Worm (Caenorhabditis elegans) whole organism, young adult: ENCODE measurements around the gene lact-2.

Experiments used
- B0035.1 ChIP-seq: sonication (generic microtip); optimal IDR thresholded peaks from 2 replicates; lab custom pipeline; 2016; ENCODE audit warnings: missing genetic modification characterization, mild to moderate bottlenecking, missing compliant biosample characterization, missing genotype, missing genetic modification reagents
- C17E4.6 ChIP-seq: fragments of 200-800 bp; sonication (Bioruptor generic); IDR thresholded peaks from 2 replicates; pipeline ENCODE4 v1.3.6; 2022; ENCODE audit warnings: missing genetic modification reagents, missing genetic modification characterization, missing compliant biosample characterization
- K11D2.4 ChIP-seq: fragments of 200-800 bp; sonication (Bioruptor generic); IDR thresholded peaks from 2 replicates; pipeline ENCODE4 v1.3.6; 2022; ENCODE audit warnings: missing genetic modification reagents, missing genetic modification characterization, missing compliant biosample characterization
- akir-1 ChIP-seq: fragments of 200-800 bp; sonication (Bioruptor generic); optimal IDR thresholded peaks from 2 replicates; lab custom pipeline; 2018; ENCODE audit warnings: mild to moderate bottlenecking, missing genetic modification characterization, moderate library complexity, missing compliant biosample characterization
- attf-5 ChIP-seq: fragments of 200-800 bp; sonication (Bioruptor generic); optimal IDR thresholded peaks from 2 replicates; lab custom pipeline; 2018; ENCODE audit warnings: mild to moderate bottlenecking, missing genetic modification characterization, missing compliant biosample characterization
- cebp-2 ChIP-seq: fragments of 200-800 bp; sonication (Bioruptor generic); IDR thresholded peaks from 2 replicates; pipeline ENCODE4 v1.3.6; 2022; ENCODE audit warnings: missing genetic modification characterization, missing compliant biosample characterization
- chd-7 ChIP-seq: sonication (generic microtip); optimal IDR thresholded peaks from 2 replicates; lab custom pipeline; 2016; ENCODE audit warnings: mild to moderate bottlenecking, missing genetic modification characterization, moderate library complexity, missing compliant biosample characterization
- dox-1 ChIP-seq: fragments of 200-800 bp; sonication (Bioruptor generic); IDR thresholded peaks from 2 replicates; pipeline ENCODE4 v1.3.6; 2022; ENCODE audit warnings: missing genetic modification reagents, missing genetic modification characterization, missing compliant biosample characterization
- hlh-26 ChIP-seq: fragments of 200-800 bp; sonication (Bioruptor generic); conservative IDR thresholded peaks from 2 replicates; pipeline ENCODE4 v1.3.6; 2022; ENCODE audit warnings: missing genetic modification reagents, missing genetic modification characterization, missing compliant biosample characterization
- hmg-1.2 ChIP-seq: fragments of 200-800 bp; sonication (Bioruptor generic); IDR thresholded peaks from 2 replicates; pipeline ENCODE4 v1.3.6; 2022; ENCODE audit warnings: missing genetic modification reagents, missing genetic modification characterization, missing compliant biosample characterization
- hrde-1 ChIP-seq: sonication (generic microtip); optimal IDR thresholded peaks from 2 replicates; lab custom pipeline; 2016; ENCODE audit warnings: missing genetic modification characterization, mild to moderate bottlenecking, missing compliant biosample characterization, moderate library complexity, missing genotype, missing genetic modification reagents, borderline replicate concordance
- hsf-1 ChIP-seq: fragments of 200-800 bp; sonication (Bioruptor generic); IDR thresholded peaks from 2 replicates; pipeline ENCODE4 v1.3.6; 2022; ENCODE audit warnings: missing genetic modification reagents, missing genetic modification characterization, missing compliant biosample characterization
- let-607 ChIP-seq, 2 experiments: fragments of 200-800 bp in 1 of 2; sonication (Bioruptor generic) in 1 of 2; sonication (generic microtip) in 1 of 2; optimal IDR thresholded peaks; 2 replicates each; lab custom pipeline; 2016 to 2018; ENCODE audit warnings: mild to moderate bottlenecking in 2 of 2, missing compliant biosample characterization in 2 of 2, missing genetic modification characterization in 2 of 2, moderate library complexity in 2 of 2, missing genotype in 1 of 2
- lir-1 ChIP-seq: fragments of 200-800 bp; sonication (Bioruptor generic); conservative IDR thresholded peaks from 2 replicates; pipeline ENCODE4 v1.3.6; 2022; ENCODE audit warnings: missing genetic modification reagents, missing genetic modification characterization, missing compliant biosample characterization
- lsl-1 ChIP-seq: fragments of 200-800 bp; sonication (Bioruptor generic); optimal IDR thresholded peaks from 2 replicates; lab custom pipeline; 2018; ENCODE audit warnings: mild to moderate bottlenecking, missing genetic modification characterization, moderate library complexity, missing compliant biosample characterization
- madf-3 ChIP-seq: fragments of 200-800 bp; sonication (Bioruptor generic); IDR thresholded peaks from 2 replicates; pipeline ENCODE4 v1.3.6; 2022; ENCODE audit warnings: missing genetic modification reagents, missing genetic modification characterization, missing compliant biosample characterization
- mcd-1 ChIP-seq: fragments of 200-800 bp; sonication (Bioruptor generic); IDR thresholded peaks from 2 replicates; pipeline ENCODE4 v1.3.6; 2022; ENCODE audit warnings: missing genetic modification reagents, missing genetic modification characterization, missing compliant biosample characterization
- nfya-1 ChIP-seq: sonication (generic microtip); optimal IDR thresholded peaks from 2 replicates; lab custom pipeline; 2017; ENCODE audit warnings: antibody characterized with exemption, missing compliant biosample characterization, missing genetic modification characterization, borderline replicate concordance; ENCODE audit not compliant: insufficient read depth
- nfyb-1 ChIP-seq: fragments of 200-800 bp; sonication (Bioruptor generic); IDR thresholded peaks from 2 replicates; pipeline ENCODE4 v1.3.6; 2022; ENCODE audit warnings: missing genetic modification reagents, missing genetic modification characterization, missing compliant biosample characterization
- nhr-80 ChIP-seq: sonication (generic microtip); optimal IDR thresholded peaks from 2 replicates; lab custom pipeline; 2016; ENCODE audit warnings: missing genetic modification characterization, missing compliant biosample characterization
- nhr-90 ChIP-seq: sonication (generic microtip); optimal IDR thresholded peaks from 2 replicates; lab custom pipeline; 2016; ENCODE audit warnings: missing genotype, mild to moderate bottlenecking, missing genetic modification characterization, missing compliant biosample characterization
- pha-4 ChIP-seq: fragments of 150-350 bp; sonication (generic microtip); optimal IDR thresholded peaks from 2 replicates; lab custom pipeline; 2014; ENCODE audit warnings: missing biosample characterization, missing genetic modification reagents, missing genetic modification characterization
- rec-8 ChIP-seq, 2 experiments: sonication (generic microtip); optimal IDR thresholded peaks; 2 replicates each; lab custom pipeline; 2016; ENCODE audit warnings: mild to moderate bottlenecking in 2 of 2, missing genetic modification characterization in 2 of 2, missing genetic modification reagents in 2 of 2, missing genotype in 2 of 2, missing biosample characterization in 1 of 2, missing compliant biosample characterization in 1 of 2, moderate library complexity in 1 of 2
- repo-1 ChIP-seq: sonication (generic microtip); optimal IDR thresholded peaks from 2 replicates; lab custom pipeline; 2017; ENCODE audit warnings: mild to moderate bottlenecking, missing genetic modification characterization, missing compliant biosample characterization
- snpc-4 ChIP-seq, 5 experiments: fragments of 150-350 bp in 1 of 5; sonication (generic microtip) in 4 of 5; optimal IDR thresholded peaks; 2 replicates each; lab custom pipeline; 2014 to 2018; ENCODE audit warnings: missing genetic modification characterization in 5 of 5, missing biosample characterization in 3 of 5, antibody characterized with exemption in 2 of 5, mild to moderate bottlenecking in 2 of 5, missing compliant biosample characterization in 2 of 5, missing genotype in 2 of 5, moderate library complexity in 2 of 5, missing genetic modification reagents in 1 of 5
- sptf-2 ChIP-seq: fragments of 200-800 bp; sonication (Bioruptor generic); optimal IDR thresholded peaks from 2 replicates; lab custom pipeline; 2018; ENCODE audit warnings: mild to moderate bottlenecking, missing genetic modification characterization, missing compliant biosample characterization
- tbx-9 ChIP-seq: sonication (generic microtip); optimal IDR thresholded peaks from 2 replicates; lab custom pipeline; 2016; ENCODE audit warnings: borderline replicate concordance, missing genetic modification characterization, inconsistent platforms, missing compliant biosample characterization
- tlf-1 ChIP-seq: fragments of 200-800 bp; sonication (Bioruptor generic); optimal IDR thresholded peaks from 2 replicates; lab custom pipeline; 2018; ENCODE audit warnings: mild to moderate bottlenecking, missing genetic modification characterization, missing compliant biosample characterization
- unc-62 ChIP-seq: fragments of 150-350 bp; optimal IDR thresholded peaks from 2 replicates; lab custom pipeline; 2014; ENCODE audit warnings: missing biosample characterization, missing genetic modification reagents, missing genetic modification characterization
- ztf-26 ChIP-seq: sonication (generic microtip); optimal IDR thresholded peaks from 2 replicates; lab custom pipeline; 2017; ENCODE audit warnings: missing genetic modification characterization, missing compliant biosample characterization
- ztf-3 ChIP-seq: fragments of 200-800 bp; sonication (Bioruptor generic); optimal IDR thresholded peaks from 2 replicates; lab custom pipeline; 2018; ENCODE audit warnings: mild to moderate bottlenecking, missing genetic modification characterization, missing compliant biosample characterization

The lact-2 gene

ce11 chrII:10094190-10094923, at the start of gene lact-2:
Gene lact-2, plus strand, starts transcription at chrII:10094873.
- TF ChIP-seq snpc-4 (GFP tag; optimal IDR thresholded peaks at IDR 0.05; lab: Kevin White, UChicago) (no peak), snpc-4 (tag; optimal IDR thresholded peaks at IDR 0.05; lab: Kevin White, UChicago) (no peak), nhr-80 (tag; lab: Kevin White, UChicago) (peak; percentile 78)

ce11 chrII:10044961-10045360, 49.7 kb upstream of the lact-2 start, which contains the start of the genes F52H3.11 and bath-38:
Gene F52H3.11, minus strand, starts transcription at chrII:10045163.
Gene bath-38, minus strand, starts transcription at chrII:10045270.
- peak; percentile 23 for TF ChIP-seq nhr-80 (tag; lab: Kevin White, UChicago)
- no peak for TF ChIP-seq mcd-1 (GFP tag; lab: Robert Waterston, UW)
- peak; percentile 22 for TF ChIP-seq pha-4 (tag; lab: Kevin White, UChicago)
- TF ChIP-seq attf-5 (GFP tag; lab: Kevin White, UChicago) = peak; percentile 22

ce11 chrII:10045670-10046069, 49.0 kb upstream of the lact-2 start:
- TF ChIP-seq cebp-2 = no peak
- TF ChIP-seq hlh-26 (GFP tag; lab: Robert Waterston, UW) = no peak
- TF ChIP-seq madf-3 (GFP tag; lab: Robert Waterston, UW) = no peak
- TF ChIP-seq C17E4.6 (GFP tag; lab: Robert Waterston, UW) = no peak
- no peak for TF ChIP-seq hsf-1 (GFP tag; lab: Robert Waterston, UW)
- TF ChIP-seq sptf-2 (GFP tag; lab: Kevin White, UChicago) = no peak
- TF ChIP-seq tbx-9 (tag; lab: Kevin White, UChicago) = no peak
- TF ChIP-seq tlf-1 (GFP tag; lab: Kevin White, UChicago) = no peak
- no peak for TF ChIP-seq unc-62 (GFP tag; lab: Kevin White, UChicago)
- no peak for TF ChIP-seq nfya-1 (tag; lab: Kevin White, UChicago)
- TF ChIP-seq K11D2.4 (GFP tag; lab: Robert Waterston, UW) = no peak
- no peak for TF ChIP-seq chd-7 (tag; lab: Kevin White, UChicago)

ce11 chrII:10048568-10048967, 46.1 kb upstream of the lact-2 start, which contains the start of gene flp-4:
Gene flp-4, plus strand, starts transcription at chrII:10048868.
- TF ChIP-seq akir-1 (GFP tag; lab: Kevin White, UChicago) (no peak), hmg-1.2 (GFP tag; lab: Robert Waterston, UW) (no peak), lir-1 (GFP tag; lab: Robert Waterston, UW) (no peak), dox-1 (GFP tag; lab: Robert Waterston, UW) (no peak), ztf-26 (tag; lab: Kevin White, UChicago) (no peak), lsl-1 (GFP tag; lab: Kevin White, UChicago) (no peak), C17E4.6 (GFP tag; lab: Robert Waterston, UW) (no peak), repo-1 (tag; lab: Kevin White, UChicago) (no peak), madf-3 (GFP tag; lab: Robert Waterston, UW) (no peak), let-607 (tag; optimal IDR thresholded peaks at IDR 0.05; lab: Kevin White, UChicago) (no peak), nhr-90 (no peak), nfyb-1 (GFP tag; lab: Robert Waterston, UW) (no peak), hrde-1 (tag; lab: Kevin White, UChicago) (no peak), ztf-3 (GFP tag; lab: Kevin White, UChicago) (no peak), rec-8 (tag; optimal IDR thresholded peaks at IDR 0.05; lab: Kevin White, UChicago) (no peak), B0035.1 (tag; lab: Kevin White, UChicago) (no peak)
